Fruit fly (Drosophila melanogaster): ENCODE measurements around the gene CG2211.
A peak's percentile ranks its signal among the peaks of the same experiment; 100 is the strongest.

The CG2211 gene

DNA sequence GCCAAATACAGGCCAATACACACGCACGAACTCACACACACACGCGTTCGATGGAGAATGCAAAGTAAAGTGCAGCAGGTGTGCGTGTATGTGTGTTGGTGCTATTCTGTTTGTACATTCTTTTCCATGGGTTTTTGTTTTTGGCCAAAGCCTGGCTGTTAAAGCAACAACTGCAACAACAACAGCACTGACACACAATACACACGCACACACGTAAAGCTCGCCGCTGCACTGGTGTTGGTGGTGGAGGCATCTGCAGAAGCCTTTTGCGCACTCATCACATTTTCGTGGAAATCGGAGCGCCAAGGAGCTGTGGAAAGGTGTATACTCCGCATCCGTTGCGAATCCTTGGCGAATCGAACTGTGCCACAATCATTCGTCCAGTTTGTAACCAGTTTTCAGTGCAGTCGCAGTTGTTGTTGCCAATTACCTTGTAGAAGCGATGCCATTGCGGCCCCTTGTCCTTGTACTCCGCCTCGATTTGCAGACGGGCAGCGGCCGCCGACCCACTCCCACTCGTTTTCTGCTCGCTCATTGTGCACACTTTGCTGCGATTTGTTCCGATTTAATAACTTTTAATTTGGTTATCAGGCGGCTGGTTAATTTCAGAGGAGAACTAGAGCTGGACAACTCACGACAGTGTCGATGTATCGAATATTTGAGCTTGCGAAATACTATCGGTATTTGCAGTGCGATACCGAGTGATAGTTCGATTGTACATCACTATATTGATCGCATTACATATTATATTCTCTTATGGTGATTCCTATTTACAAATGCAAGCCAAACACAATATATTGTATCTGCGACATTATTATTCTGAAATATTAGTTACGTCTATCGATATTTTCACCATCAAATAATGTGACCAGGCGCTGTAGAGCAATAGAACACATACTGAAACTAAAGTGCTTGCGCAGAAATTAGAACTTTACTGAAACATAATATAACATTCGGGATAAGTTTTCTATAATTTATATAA, 15.1 kb upstream of the CG2211 start (continued):
- TF ChIP-seq CG4820 (GFP tag; optimal IDR thresholded peaks at IDR 0.05) (peak; percentile 11), Dip3 (GFP tag; optimal IDR thresholded peaks at IDR 0.05) (no peak), Camta (GFP tag; optimal IDR thresholded peaks at IDR 0.05) (peak; percentile 38), CG4360 (GFP tag; IDR thresholded peaks at IDR 0.05) (peak; percentile 80), crp (GFP tag; optimal IDR thresholded peaks at IDR 0.05) (no peak), CG3407 (GFP tag; optimal IDR thresholded peaks at IDR 0.05) (no peak), NK7.1 (GFP tag; optimal IDR thresholded peaks at IDR 0.05) (no peak), Ssrp (tag; optimal IDR thresholded peaks at IDR 0.05) (peak; percentile 6), grn (GFP tag; optimal IDR thresholded peaks at IDR 0.05) (no peak), CG1529 (GFP tag; optimal IDR thresholded peaks at IDR 0.05) (no peak), dysf (GFP tag; IDR thresholded peaks at IDR 0.05) (0 out of 3 replicates have a peak, but pooled peaks have one; percentile 5), klu (GFP tag; IDR thresholded peaks at IDR 0.05) (no peak), CG17829 (tag; optimal IDR thresholded peaks at IDR 0.05) (peak; percentile 57), sim (GFP tag; IDR thresholded peaks at IDR 0.05) (no peak), Hr78 (GFP tag; optimal IDR thresholded peaks at IDR 0.05) (no peak), Lhr (GFP tag; optimal IDR thresholded peaks at IDR 0.05) (peak; percentile 49), fd64A (GFP tag; optimal IDR thresholded peaks at IDR 0.05) (no peak), MBD-R2 (GFP tag; IDR thresholded peaks at IDR 0.05) (peak; percentile 51), CG17385 (GFP tag; optimal IDR thresholded peaks at IDR 0.05) (no peak), pzg (GFP tag; optimal IDR thresholded peaks at IDR 0.05) (peak; percentile 85), sima (GFP tag; optimal IDR thresholded peaks at IDR 0.05) (no peak), hth (optimal IDR thresholded peaks at IDR 0.05) (no peak), Dll (GFP tag; IDR thresholded peaks at IDR 0.05; ENCODE audit: partially characterized antibody) (peak; percentile 98), Sry-β (GFP tag; optimal IDR thresholded peaks at IDR 0.05) (no peak), sd (tag; optimal IDR thresholded peaks at IDR 0.05) (peak; percentile 30), CG10267 (tag; optimal IDR thresholded peaks at IDR 0.05) (peak; percentile 55), CG8944 (GFP tag; optimal IDR thresholded peaks at IDR 0.05) (peak; percentile 33), gsb-n (tag; optimal IDR thresholded peaks at IDR 0.05) (peak; percentile 12), Rx (GFP tag; IDR thresholded peaks at IDR 0.05) (no peak), Taf1 (GFP tag; IDR thresholded peaks at IDR 0.05) (no peak), mirr (GFP tag; optimal IDR thresholded peaks at IDR 0.05) (no peak), Hr39 (optimal IDR thresholded peaks at IDR 0.05) (no peak), pfk (GFP tag; optimal IDR thresholded peaks at IDR 0.05) (no peak), CkIIα-i1 (GFP tag; IDR thresholded peaks at IDR 0.05) (no peak)

DNA sequence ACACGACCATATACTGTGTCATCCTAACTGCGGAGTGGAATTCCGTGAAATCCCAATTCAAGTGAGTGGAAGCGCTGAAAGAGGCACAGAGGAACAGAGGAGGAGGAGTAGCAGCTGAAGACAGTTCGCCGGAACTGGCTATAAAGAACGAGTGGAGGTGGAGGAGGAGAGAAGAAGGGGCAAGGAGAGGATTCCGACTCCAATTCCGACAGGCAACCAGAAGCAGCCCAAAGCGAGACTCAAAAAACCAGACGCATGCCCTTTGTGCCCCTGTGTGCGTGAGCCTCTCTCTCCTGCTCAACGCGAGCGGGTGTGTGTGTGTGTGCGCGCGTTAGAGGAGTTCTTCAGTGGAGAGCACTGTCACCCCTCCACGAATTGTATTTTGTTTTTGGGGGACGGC, 14.2 kb upstream of the CG2211 start:
- no peak for TF ChIP-seq CG7745 (tag; optimal IDR thresholded peaks at IDR 0.05)
- no peak for TF ChIP-seq ranshi (GFP tag; IDR thresholded peaks at IDR 0.05)
- no peak for TF ChIP-seq CG11456 (GFP tag; IDR thresholded peaks at IDR 0.05)
- TF ChIP-seq D (optimal IDR thresholded peaks at IDR 0.05) = peak; percentile 71
- no peak for TF ChIP-seq D (GFP tag; optimal IDR thresholded peaks at IDR 0.05)
- peak; percentile 71 for TF ChIP-seq ewg (GFP tag; optimal IDR thresholded peaks at IDR 0.05)
- no peak for TF ChIP-seq CG30431 (GFP tag; optimal IDR thresholded peaks at IDR 0.05)
- no peak for TF ChIP-seq cato (GFP tag; optimal IDR thresholded peaks at IDR 0.05; ENCODE audit: borderline replicate concordance)
- TF ChIP-seq CG1832 (GFP tag; optimal IDR thresholded peaks at IDR 0.05) = no peak
- TF ChIP-seq Dad (GFP tag; optimal IDR thresholded peaks at IDR 0.05) = no peak
- TF ChIP-seq CG11085 (GFP tag; IDR thresholded peaks at IDR 0.05) = no peak
- no peak for TF ChIP-seq CG14710 (tag; optimal IDR thresholded peaks at IDR 0.05)
- no peak for TF ChIP-seq Xbp1 (GFP tag; optimal IDR thresholded peaks at IDR 0.05)
- peak; percentile 44 for TF ChIP-seq Hr39 (optimal IDR thresholded peaks at IDR 0.05)
- no peak for TF ChIP-seq CG34224 (GFP tag; IDR thresholded peaks at IDR 0.05; ENCODE audit: partially characterized antibody)
- TF ChIP-seq CG4282 (GFP tag; optimal IDR thresholded peaks at IDR 0.05) = no peak
- TF ChIP-seq CG2875 (GFP tag; optimal IDR thresholded peaks at IDR 0.05) = no peak
- no peak for TF ChIP-seq btn (GFP tag; optimal IDR thresholded peaks at IDR 0.05)

Data from whole organism, embryonic.